Fruit fly (Drosophila melanogaster): Measurements from ENCODE around the gene Gapvd1.

DNA sequence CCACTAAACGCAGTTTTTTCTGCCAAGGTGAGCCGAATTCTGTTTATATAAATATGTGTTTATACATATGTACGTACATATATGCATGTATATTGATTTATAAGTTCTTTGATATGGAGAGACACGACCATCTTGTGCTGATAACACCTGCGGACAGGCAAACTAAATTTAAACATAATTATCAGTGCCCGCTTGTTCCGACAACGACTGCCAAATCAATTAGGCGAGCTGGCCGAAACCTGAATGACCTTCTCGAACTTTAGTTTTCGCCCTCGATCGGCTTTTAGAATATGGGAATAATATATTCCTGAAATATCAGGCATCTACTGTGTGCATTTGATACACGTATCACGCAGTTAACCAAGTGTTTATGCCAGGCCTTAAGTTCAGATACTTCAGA, 17.6 kb downstream of the Gapvd1 start:
- no peak for TF ChIP-seq Ssrp (tag; optimal IDR thresholded peaks at IDR 0.05)
- TF ChIP-seq CG16779 (GFP tag; IDR thresholded peaks at IDR 0.05) = no peak

Measured in whole organism, embryonic.